Worm (Caenorhabditis elegans) whole organism, L4/young adult: Measurements from ENCODE around the gene bus-12.

Experiments used
- W03F9.2 ChIP-seq: fragments of 150-350 bp; optimal IDR thresholded peaks from 2 replicates; lab custom pipeline; 2014; ENCODE audit warnings: missing biosample characterization, missing genetic modification characterization
- dao-5 ChIP-seq: sonication (generic microtip); optimal IDR thresholded peaks from 2 replicates; lab custom pipeline; 2016; ENCODE audit warnings: missing genotype, missing genetic modification characterization, moderate library complexity, missing compliant biosample characterization

DNA sequence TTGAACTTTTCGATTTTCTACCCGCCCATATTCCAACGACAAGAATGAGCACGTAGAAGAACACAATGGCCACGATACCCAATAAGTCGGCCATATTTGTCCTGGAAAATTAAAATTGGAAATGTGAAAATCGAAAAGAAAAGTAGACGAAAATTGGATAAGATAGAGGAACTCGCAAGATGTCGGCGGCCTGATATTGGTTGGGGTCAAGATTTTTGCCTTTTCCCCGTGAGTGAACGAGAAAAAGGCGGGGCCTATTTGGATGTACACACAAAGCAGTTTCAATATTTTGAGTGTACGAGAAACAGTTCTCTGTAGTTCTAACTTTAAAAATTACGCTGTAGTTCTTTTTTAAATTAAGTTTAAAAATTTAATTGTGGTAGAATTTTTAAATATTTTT is 41.5 kb upstream of the bus-12 start, which contains the start of gene cho-1:
- TF ChIP-seq W03F9.2 (tag; lab: Kevin White, UChicago), result no peak
- TF ChIP-seq dao-5, result no peak
